Worm (Caenorhabditis elegans): ENCODE data around the gene kap-1.

kap-1 gene

DNA sequence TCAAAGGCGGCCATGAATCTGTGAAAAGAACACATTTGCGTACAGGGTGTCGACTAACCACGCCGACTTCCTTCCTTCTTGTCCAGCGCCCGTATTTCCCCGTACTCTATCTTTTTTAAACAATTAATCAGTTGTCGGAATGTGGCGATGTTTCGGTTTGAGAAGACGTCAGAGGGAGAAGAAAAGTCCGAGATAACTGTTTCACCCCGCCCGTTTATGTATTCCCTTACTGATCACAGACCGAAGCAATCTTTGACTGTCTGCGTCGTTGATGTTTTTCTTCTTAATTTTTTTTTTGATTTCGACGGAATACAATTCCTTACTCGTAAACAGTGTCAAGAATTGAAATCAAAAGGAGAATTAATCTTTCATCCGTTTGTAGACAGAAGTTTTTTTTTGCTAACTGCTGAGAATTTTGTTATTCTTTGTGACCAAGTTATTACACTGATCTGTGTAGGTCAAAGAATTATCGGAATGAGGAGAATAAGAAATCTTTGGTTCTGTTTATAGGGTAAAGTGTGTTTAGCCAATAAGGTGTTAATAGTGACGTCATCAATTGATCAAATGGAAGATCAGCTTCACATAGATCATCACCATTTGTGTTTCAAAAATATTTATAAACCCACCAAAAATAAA lies 41.5 kb upstream of the kap-1 start:
- TF ChIP-seq ama-1 (optimal IDR thresholded peaks at IDR 0.05) (no peak), ets-4 (tag; optimal IDR thresholded peaks at IDR 0.05) (no peak), sox-4 (tag; optimal IDR thresholded peaks at IDR 0.05) (no peak), odd-2 (tag; optimal IDR thresholded peaks at IDR 0.05) (no peak), C38D4.7 (GFP tag; optimal IDR thresholded peaks at IDR 0.05) (no peak), pros-1 (tag; optimal IDR thresholded peaks at IDR 0.05) (no peak), unc-42 (tag; optimal IDR thresholded peaks at IDR 0.05) (no peak), elt-2 (tag; optimal IDR thresholded peaks at IDR 0.05) (no peak), ahr-1 (tag; optimal IDR thresholded peaks at IDR 0.05) (no peak), pqm-1 (tag; optimal IDR thresholded peaks at IDR 0.05) (no peak), ceh-2 (tag; optimal IDR thresholded peaks at IDR 0.05) (no peak), ceh-14 (tag; optimal IDR thresholded peaks at IDR 0.05) (no peak), K09A11.1 (tag; optimal IDR thresholded peaks at IDR 0.05; ENCODE audit: insufficient read depth) (no peak), nhr-232 (tag; optimal IDR thresholded peaks at IDR 0.05) (no peak), fax-1 (tag; optimal IDR thresholded peaks at IDR 0.05) (no peak), Y22D7AL.16 (tag; optimal IDR thresholded peaks at IDR 0.05) (no peak), hlh-6 (tag; optimal IDR thresholded peaks at IDR 0.05) (no peak), hlh-15 (tag; optimal IDR thresholded peaks at IDR 0.05) (no peak), syd-9 (tag; optimal IDR thresholded peaks at IDR 0.05) (no peak)

DNA sequence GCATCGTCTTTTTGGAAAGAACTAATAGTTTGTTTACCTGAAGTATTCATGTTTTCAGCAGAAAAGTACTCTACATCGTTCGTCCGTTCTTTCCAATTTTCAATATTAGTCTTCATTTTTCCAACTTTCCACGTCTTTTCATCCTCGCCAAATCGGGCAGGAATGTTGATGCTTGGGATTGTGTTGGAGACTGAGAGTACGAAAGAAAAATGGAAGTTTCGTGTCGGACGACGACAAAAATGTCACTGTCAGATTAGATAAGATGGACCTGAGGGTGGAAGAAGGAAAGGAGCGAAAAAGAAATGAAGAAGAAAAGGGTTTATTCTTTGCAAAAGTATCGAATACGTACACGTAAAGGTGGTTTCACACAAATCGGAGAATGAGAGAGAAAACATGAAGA lies 40.6 kb upstream of the kap-1 start:
- TF ChIP-seq ceh-2 (tag; optimal IDR thresholded peaks at IDR 0.05), result no peak
- TF ChIP-seq hlh-15 (tag; optimal IDR thresholded peaks at IDR 0.05), result no peak
- TF ChIP-seq elt-2 (tag; optimal IDR thresholded peaks at IDR 0.05), result no peak
- TF ChIP-seq fkh-6 (tag; optimal IDR thresholded peaks at IDR 0.05), result no peak

DNA sequence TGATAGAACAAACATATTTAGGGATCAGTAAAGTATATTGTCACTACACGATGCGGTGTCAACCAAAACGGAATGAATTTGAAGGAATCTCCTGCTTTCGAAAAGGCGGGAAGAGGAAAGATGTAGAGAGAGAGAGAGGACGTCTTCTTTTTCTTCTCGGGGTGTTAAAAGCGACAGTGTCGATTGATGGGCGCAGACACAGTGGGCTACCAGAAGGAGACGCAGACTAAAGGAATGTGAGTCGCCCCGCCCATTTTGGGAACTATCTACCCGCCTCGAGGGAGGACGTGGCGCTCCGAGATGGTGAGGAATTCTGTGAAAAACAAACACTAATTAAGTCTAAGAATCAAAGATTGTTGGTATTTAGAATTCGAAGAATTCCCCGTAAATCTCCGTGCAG lies 39.2 kb upstream of the kap-1 start, which contains the start of the genes B0361.14 and B0361.9:
TSS of gene B0361.14 (minus strand) at position 66 of the 400 bp plus-strand sequence.
TSS of gene B0361.9 (minus strand) at position 166 of the 400 bp plus-strand sequence.
- no peak for TF ChIP-seq ceh-30 (tag; optimal IDR thresholded peaks at IDR 0.05)
- peak; percentile 6 for TF ChIP-seq ref-2 (tag; optimal IDR thresholded peaks at IDR 0.05)

DNA sequence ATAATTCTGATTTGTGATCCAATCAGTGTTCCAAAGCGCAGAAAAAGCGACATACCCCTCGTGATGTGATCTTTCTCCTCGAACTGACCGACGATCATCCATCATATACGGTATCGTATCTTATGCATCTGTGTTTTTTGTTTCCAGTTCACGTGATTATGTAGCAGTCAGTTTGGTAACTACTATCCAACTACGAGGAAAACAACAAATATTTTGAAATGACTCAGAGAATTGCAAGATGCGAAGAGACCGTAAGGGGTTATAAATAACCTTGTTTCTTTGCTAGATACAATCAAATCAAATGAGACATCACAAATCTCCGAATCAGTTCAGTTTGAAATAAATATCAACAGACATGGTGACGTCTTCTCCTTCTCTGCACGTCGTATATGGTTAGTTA lies 38.5 kb upstream of the kap-1 start:
- TF ChIP-seq elt-2 (tag; optimal IDR thresholded peaks at IDR 0.05), result no peak
- no peak for TF ChIP-seq eyg-1 (tag; optimal IDR thresholded peaks at IDR 0.05)
- TF ChIP-seq ahr-1 (tag; optimal IDR thresholded peaks at IDR 0.05), result no peak
- TF ChIP-seq unc-3 (GFP tag; conservative IDR thresholded peaks at IDR 0.05), result no peak
- no peak for TF ChIP-seq unc-3 (tag; optimal IDR thresholded peaks at IDR 0.05)
- TF ChIP-seq tbx-2 (tag; optimal IDR thresholded peaks at IDR 0.05), result no peak

DNA sequence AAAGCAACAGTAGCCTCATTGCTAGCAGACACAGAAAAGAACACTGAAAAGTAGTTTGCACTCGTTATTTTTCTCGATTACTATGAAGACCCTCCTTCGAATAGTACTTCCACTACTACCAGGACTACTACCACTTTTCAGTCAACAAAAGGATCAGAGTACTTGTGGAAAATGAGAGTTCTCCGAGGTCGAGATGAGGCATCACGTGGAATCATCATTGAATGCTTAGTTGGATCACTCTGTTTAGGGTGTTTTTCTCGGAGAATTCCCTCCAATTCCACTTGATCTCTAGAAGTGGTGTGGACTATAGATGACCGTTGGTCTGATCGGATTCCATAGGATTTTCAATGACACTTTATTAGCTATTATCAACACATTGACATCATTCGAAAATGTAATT lies 37.9 kb upstream of the kap-1 start:
- TF ChIP-seq tbx-7 (tag; optimal IDR thresholded peaks at IDR 0.05) (no peak), ceh-9 (tag; optimal IDR thresholded peaks at IDR 0.05) (no peak), hlh-13 (GFP tag; optimal IDR thresholded peaks at IDR 0.05) (no peak), lin-11 (tag; optimal IDR thresholded peaks at IDR 0.05) (no peak), pag-3 (tag; optimal IDR thresholded peaks at IDR 0.05; ENCODE audit: borderline replicate concordance) (no peak)

DNA sequence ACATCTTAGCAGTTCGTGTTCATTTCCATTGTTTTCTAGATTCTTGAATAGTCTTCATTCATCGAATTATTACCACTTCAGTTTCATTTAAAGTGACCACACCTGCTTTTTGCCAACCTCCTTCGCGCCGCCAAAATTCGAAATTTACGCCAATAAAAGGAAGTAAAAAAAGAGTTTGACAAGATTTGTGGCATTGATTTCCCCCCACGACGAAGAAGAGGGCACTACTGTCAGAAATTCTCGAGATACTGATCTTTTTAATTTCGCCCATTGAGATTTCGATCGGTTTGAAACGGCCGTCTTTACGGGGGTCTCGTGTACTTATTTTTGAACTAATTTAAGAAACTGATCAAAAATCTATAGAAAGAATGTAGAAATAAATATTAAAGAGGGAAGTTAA lies 37.0 kb upstream of the kap-1 start:
- TF ChIP-seq ama-1 (optimal IDR thresholded peaks at IDR 0.05) (no peak), gmeb-2 (tag; optimal IDR thresholded peaks at IDR 0.05) (no peak), ztf-16 (tag; optimal IDR thresholded peaks at IDR 0.05) (no peak), pha-2 (tag; optimal IDR thresholded peaks at IDR 0.05) (no peak), dmd-4 (tag; optimal IDR thresholded peaks at IDR 0.05; ENCODE audit: borderline replicate concordance) (no peak), ceh-45 (GFP tag; IDR thresholded peaks at IDR 0.05) (no peak), eyg-1 (tag; optimal IDR thresholded peaks at IDR 0.05) (no peak), ceh-34 (tag; optimal IDR thresholded peaks at IDR 0.05) (no peak), ceh-48 (tag; optimal IDR thresholded peaks at IDR 0.05) (no peak), fkh-6 (tag; optimal IDR thresholded peaks at IDR 0.05) (no peak), elt-4 (tag; optimal IDR thresholded peaks at IDR 0.05) (no peak), C38D4.7 (GFP tag; optimal IDR thresholded peaks at IDR 0.05) (no peak), ets-4 (tag; optimal IDR thresholded peaks at IDR 0.05) (no peak), mec-3 (tag; optimal IDR thresholded peaks at IDR 0.05; ENCODE audit: borderline replicate concordance) (no peak), ceh-30 (tag; optimal IDR thresholded peaks at IDR 0.05) (no peak)

Measured in whole organism, late embryonic.